Fruit fly (Drosophila melanogaster) whole organism, embryonic: ENCODE measurements around the gene CG43925.

Experiments used
- Adf1 ChIP-seq: fragments of 200-800 bp; sonication (Bioruptor generic); IDR thresholded peaks from 2 replicates; pipeline ENCODE4 v1.3.6; 2022; ENCODE audit warnings: missing biosample characterization, missing genetic modification characterization
- Aef1 ChIP-seq: fragments of 200-800 bp; sonication (Bioruptor generic); IDR thresholded peaks from 3 replicates; pipeline ENCODE4 v1.3.6; 2022; ENCODE audit warnings: missing biosample characterization, missing genetic modification characterization
- Bdp1 ChIP-seq: fragments of 200-800 bp; sonication (Bioruptor generic); optimal IDR thresholded peaks from 3 replicates; lab custom pipeline; 2016; ENCODE audit warnings: missing biosample characterization, missing genetic modification characterization
- CG10543 ChIP-seq: fragments of 200-800 bp; sonication (Bioruptor generic); optimal IDR thresholded peaks from 3 replicates; lab custom pipeline; 2017; ENCODE audit warnings: missing biosample characterization, mild to moderate bottlenecking, missing genetic modification characterization, moderate library complexity
- CG11456 ChIP-seq: fragments of 200-800 bp; sonication (Bioruptor generic); IDR thresholded peaks from 3 replicates; pipeline ENCODE4 v1.3.6; 2022; ENCODE audit warnings: missing biosample characterization, missing genetic modification characterization
- CG11560 ChIP-seq: fragments of 200-800 bp; sonication (Bioruptor generic); IDR thresholded peaks from 3 replicates; pipeline ENCODE4 v1.3.6; 2022; ENCODE audit warnings: missing biosample characterization, missing genetic modification characterization
- CG12391 ChIP-seq: fragments of 200-800 bp; sonication (Bioruptor generic); optimal IDR thresholded peaks from 3 replicates; lab custom pipeline; 2018; ENCODE audit warnings: missing biosample characterization, mild to moderate bottlenecking, missing genetic modification characterization, moderate library complexity
- CG13424 ChIP-seq: fragments of 200-800 bp; sonication (Bioruptor generic); optimal IDR thresholded peaks from 2 replicates; lab custom pipeline; 2019; ENCODE audit warnings: missing biosample characterization, mild to moderate bottlenecking, missing genetic modification characterization, moderate library complexity
- CG15073 ChIP-seq: fragments of 200-800 bp; sonication (Bioruptor generic); optimal IDR thresholded peaks from 2 replicates; lab custom pipeline; 2016; ENCODE audit warnings: missing biosample characterization, missing genetic modification characterization
- CG18619 ChIP-seq: fragments of 200-800 bp; sonication (Bioruptor generic); optimal IDR thresholded peaks from 3 replicates; lab custom pipeline; 2017; ENCODE audit warnings: missing biosample characterization, mild to moderate bottlenecking, missing genetic modification characterization
- CG31388 ChIP-seq: fragments of 200-800 bp; sonication (Bioruptor generic); optimal IDR thresholded peaks from 2 replicates; lab custom pipeline; 2016; ENCODE audit warnings: missing biosample characterization, missing genetic modification characterization
- CG32767 ChIP-seq: fragments of 200-800 bp; sonication (Bioruptor generic); IDR thresholded peaks from 2 replicates; pipeline ENCODE4 v1.3.6; 2022; ENCODE audit warnings: missing biosample characterization, missing genetic modification characterization
- CG32772 ChIP-seq: fragments of 200-800 bp; sonication (Bioruptor generic); IDR thresholded peaks from 2 replicates; pipeline ENCODE4 v1.3.6; 2022; ENCODE audit warnings: missing biosample characterization, missing genetic modification characterization
- CG34376 ChIP-seq: fragments of 200-800 bp; sonication (Bioruptor generic); optimal IDR thresholded peaks from 2 replicates; lab custom pipeline; 2018; ENCODE audit warnings: missing biosample characterization, mild to moderate bottlenecking, missing genetic modification characterization
- CG4360 ChIP-seq: fragments of 200-800 bp; sonication (Bioruptor generic); IDR thresholded peaks from 2 replicates; pipeline ENCODE4 v1.3.6; 2022; ENCODE audit warnings: missing biosample characterization, missing genetic modification characterization
- CG6689 ChIP-seq: fragments of 200-800 bp; sonication (Bioruptor generic); IDR thresholded peaks from 2 replicates; pipeline ENCODE4 v1.3.6; 2022; ENCODE audit warnings: missing biosample characterization, missing genetic modification characterization
- CG8765 ChIP-seq: fragments of 200-800 bp; sonication (Bioruptor generic); IDR thresholded peaks from 2 replicates; pipeline ENCODE4 v1.3.6; 2022; ENCODE audit warnings: missing biosample characterization, missing genetic modification characterization
- CG8924 ChIP-seq: fragments of 200-800 bp; optimal IDR thresholded peaks from 3 replicates; lab custom pipeline; 2019; ENCODE audit warnings: missing biosample characterization, mild to moderate bottlenecking, missing genetic modification characterization, moderate library complexity
- CG9817 ChIP-seq: fragments of 200-800 bp; sonication (Bioruptor generic); optimal IDR thresholded peaks from 2 replicates; lab custom pipeline; 2018; ENCODE audit warnings: missing biosample characterization, mild to moderate bottlenecking, missing genetic modification characterization, moderate library complexity
- Dip3 ChIP-seq: fragments of 200-800 bp; sonication (Bioruptor generic); optimal IDR thresholded peaks from 3 replicates; lab custom pipeline; 2016; ENCODE audit warnings: missing biosample characterization, missing genetic modification characterization
- Doc2 ChIP-seq: fragments of 200-800 bp; sonication (Bioruptor generic); IDR thresholded peaks from 2 replicates; pipeline ENCODE4 v1.3.6; 2022; ENCODE audit warnings: missing biosample characterization, missing genetic modification characterization
- H15 ChIP-seq: fragments of 200-800 bp; sonication (Bioruptor generic); IDR thresholded peaks from 3 replicates; pipeline ENCODE4 v1.3.6; 2022; ENCODE audit warnings: missing biosample characterization, missing genetic modification characterization
- Hmx ChIP-seq: fragments of 200-800 bp; sonication (Bioruptor generic); optimal IDR thresholded peaks from 2 replicates; lab custom pipeline; 2016; ENCODE audit warnings: missing biosample characterization, missing genetic modification characterization
- Hsf ChIP-seq: fragments of 200-800 bp; sonication (Bioruptor generic); optimal IDR thresholded peaks from 3 replicates; lab custom pipeline; 2016; ENCODE audit warnings: missing biosample characterization, missing genetic modification characterization
- Oaz ChIP-seq: fragments of 200-800 bp; sonication (Bioruptor generic); IDR thresholded peaks from 2 replicates; pipeline ENCODE4 v1.3.6; 2022; ENCODE audit warnings: missing biosample characterization, missing genetic modification characterization
- Oli ChIP-seq: fragments of 200-800 bp; sonication (Bioruptor generic); optimal IDR thresholded peaks from 2 replicates; lab custom pipeline; 2018; ENCODE audit warnings: missing biosample characterization, mild to moderate bottlenecking, missing genetic modification characterization, moderate library complexity
- PHDP ChIP-seq: fragments of 200-800 bp; sonication (Bioruptor generic); optimal IDR thresholded peaks from 3 replicates; lab custom pipeline; 2018; ENCODE audit warnings: missing biosample characterization, mild to moderate bottlenecking, missing genetic modification characterization, moderate library complexity
- Ravus ChIP-seq: fragments of 200-800 bp; sonication (Bioruptor generic); IDR thresholded peaks from 2 replicates; pipeline ENCODE4 v1.3.6; 2022; ENCODE audit warnings: missing biosample characterization, missing genetic modification characterization
- Stat92E ChIP-seq, 3 experiments: fragments of >200 bp in 2 of 3; fragments of 200-800 bp in 1 of 3; sonication (Bioruptor generic) in 1 of 3; optimal IDR thresholded peaks; 2 replicates each; lab custom pipeline; 2017 to 2019; ENCODE audit warnings: missing biosample characterization in 3 of 3, missing genetic modification characterization in 3 of 3, mild to moderate bottlenecking in 1 of 3, moderate library complexity in 1 of 3
- Usf ChIP-seq: fragments of 200-800 bp; sonication (Bioruptor generic); optimal IDR thresholded peaks from 2 replicates; lab custom pipeline; 2017; ENCODE audit warnings: missing genotype, missing biosample characterization, missing genetic modification characterization
- dimm ChIP-seq: fragments of 200-800 bp; sonication (Bioruptor generic); IDR thresholded peaks from 2 replicates; pipeline ENCODE4 v1.3.6; 2022; ENCODE audit warnings: missing biosample characterization, missing genetic modification characterization
- ems ChIP-seq: fragments of 200-800 bp; sonication (Bioruptor generic); optimal IDR thresholded peaks from 3 replicates; lab custom pipeline; 2016; ENCODE audit warnings: missing biosample characterization, missing genetic modification characterization
- eyg ChIP-seq: fragments of 200-800 bp; sonication (Bioruptor generic); optimal IDR thresholded peaks from 3 replicates; lab custom pipeline; 2016; ENCODE audit warnings: missing biosample characterization, missing genetic modification characterization
- fd102C ChIP-seq: fragments of 200-800 bp; sonication (Bioruptor generic); optimal IDR thresholded peaks from 2 replicates; lab custom pipeline; 2018; ENCODE audit warnings: missing biosample characterization, mild to moderate bottlenecking, missing genetic modification characterization, moderate library complexity
- gsb ChIP-seq: fragments of 200-800 bp; sonication (Bioruptor generic); IDR thresholded peaks from 2 replicates; pipeline ENCODE4 v1.3.6; 2022; ENCODE audit warnings: missing biosample characterization, missing genetic modification characterization
- h ChIP-seq: fragments of >200 bp; optimal IDR thresholded peaks from 2 replicates; lab custom pipeline; 2017
- her ChIP-seq: fragments of 200-800 bp; sonication (Bioruptor generic); optimal IDR thresholded peaks from 2 replicates; lab custom pipeline; 2016; ENCODE audit warnings: missing biosample characterization, missing genetic modification characterization
- inv ChIP-seq: fragments of 200-800 bp; sonication (Bioruptor generic); IDR thresholded peaks from 2 replicates; pipeline ENCODE4 v1.3.6; 2022; ENCODE audit warnings: missing biosample characterization, missing genetic modification characterization; ENCODE audit not compliant: partially characterized antibody
- maf-S ChIP-seq: fragments of 200-800 bp; sonication (Bioruptor generic); optimal IDR thresholded peaks from 2 replicates; lab custom pipeline; 2016; ENCODE audit warnings: missing biosample characterization, missing genetic modification characterization
- mirr ChIP-seq: fragments of 200-800 bp; sonication (Bioruptor generic); optimal IDR thresholded peaks from 3 replicates; lab custom pipeline; 2018; ENCODE audit warnings: missing biosample characterization, mild to moderate bottlenecking, missing genetic modification characterization
- onecut ChIP-seq: fragments of 200-800 bp; sonication (Bioruptor generic); IDR thresholded peaks from 2 replicates; pipeline ENCODE4 v1.3.6; 2022; ENCODE audit warnings: missing biosample characterization, missing genetic modification characterization
- org-1 ChIP-seq: fragments of 200-800 bp; sonication (Bioruptor generic); optimal IDR thresholded peaks from 2 replicates; lab custom pipeline; 2017; ENCODE audit warnings: missing biosample characterization, missing genetic modification characterization
- pan ChIP-seq, 4 experiments: fragments of >200 bp in 3 of 4; fragments of 200-800 bp in 1 of 4; sonication (Bioruptor generic) in 1 of 4; optimal IDR thresholded peaks in 3 of 4; IDR thresholded peaks in 1 of 4; 2 replicates each; pipeline versions ENCODE4 v1.3.6 to Lab custom; 2017 to 2022; ENCODE audit warnings: missing biosample characterization in 2 of 4, missing genetic modification characterization in 2 of 4, mixed read lengths in 1 of 4
- pb ChIP-seq: fragments of 200-800 bp; sonication (Bioruptor generic); optimal IDR thresholded peaks from 3 replicates; lab custom pipeline; 2016; ENCODE audit warnings: missing biosample characterization, missing genetic modification characterization
- schlank ChIP-seq: fragments of 200-800 bp; sonication (Bioruptor generic); optimal IDR thresholded peaks from 2 replicates; lab custom pipeline; 2018; ENCODE audit warnings: missing biosample characterization, mild to moderate bottlenecking, missing genetic modification characterization
- sd ChIP-seq: fragments of 200-800 bp; sonication (Bioruptor generic); optimal IDR thresholded peaks from 3 replicates; lab custom pipeline; 2018; ENCODE audit warnings: missing biosample characterization, mild to moderate bottlenecking, missing genetic modification characterization, moderate library complexity
- sqz ChIP-seq: fragments of 200-800 bp; sonication (Bioruptor generic); optimal IDR thresholded peaks from 3 replicates; lab custom pipeline; 2018; ENCODE audit warnings: missing biosample characterization, mild to moderate bottlenecking, missing genetic modification characterization
- usp ChIP-seq: fragments of >200 bp; optimal IDR thresholded peaks from 2 replicates; lab custom pipeline; 2017; ENCODE audit warnings: missing biosample characterization, missing genetic modification characterization
- vnd ChIP-seq: fragments of 200-800 bp; sonication (Bioruptor generic); IDR thresholded peaks from 3 replicates; pipeline ENCODE4 v1.3.6; 2022; ENCODE audit warnings: missing biosample characterization, missing genetic modification characterization; ENCODE audit not compliant: partially characterized antibody
- wek ChIP-seq: fragments of 200-800 bp; sonication (Bioruptor generic); optimal IDR thresholded peaks from 3 replicates; lab custom pipeline; 2018; ENCODE audit warnings: missing biosample characterization, mild to moderate bottlenecking, missing genetic modification characterization, moderate library complexity
- z ChIP-seq: fragments of 200-800 bp; sonication (Bioruptor generic); IDR thresholded peaks from 3 replicates; pipeline ENCODE4 v1.3.6; 2022; ENCODE audit warnings: missing biosample characterization, missing genetic modification characterization
- zen ChIP-seq: fragments of 200-800 bp; sonication (Bioruptor generic); optimal IDR thresholded peaks from 3 replicates; lab custom pipeline; 2018; ENCODE audit warnings: missing biosample characterization, mild to moderate bottlenecking, missing genetic modification characterization, moderate library complexity

The CG43925 gene

dm6 chr2L:13156349-13156748 is 19.9 kb upstream of the CG43925 start (continued):
- TF ChIP-seq Dip3 (no peak), CG10543 (GFP tag; lab: Kevin White, UChicago) (no peak), PHDP (tag; lab: Kevin White, UChicago) (peak; percentile 46), H15 (GFP tag; lab: Robert Waterston, UW) (no peak), inv (GFP tag; lab: Robert Waterston, UW) (no peak), Hsf (GFP tag; lab: Kevin White, UChicago) (no peak), org-1 (GFP tag; lab: Kevin White, UChicago) (no peak), Hmx (GFP tag; lab: Kevin White, UChicago) (no peak), CG32767 (GFP tag; lab: Robert Waterston, UW) (no peak), sqz (GFP tag; lab: Kevin White, UChicago) (no peak), sd (tag; lab: Kevin White, UChicago) (no peak), eyg (GFP tag; lab: Kevin White, UChicago) (no peak), maf-S (no peak), Oaz (GFP tag; lab: Robert Waterston, UW) (0 out of 2 replicates have a peak, but pooled peaks have one; percentile 29), CG15073 (no peak), CG12391 (tag; lab: Kevin White, UChicago) (peak; percentile 22), wek (GFP tag; lab: Kevin White, UChicago) (no peak), CG6689 (GFP tag; lab: Robert Waterston, UW) (no peak), fd102C (no peak), CG31388 (GFP tag; lab: Kevin White, UChicago) (no peak), vnd (GFP tag; lab: Robert Waterston, UW) (no peak), schlank (tag; lab: Kevin White, UChicago) (no peak), Doc2 (GFP tag; lab: Robert Waterston, UW) (no peak), CG11560 (tag; lab: Robert Waterston, UW) (no peak), CG13424 (peak; percentile 40), CG4360 (GFP tag; lab: Robert Waterston, UW) (no peak), CG8765 (GFP tag; lab: Robert Waterston, UW) (no peak), usp (GFP tag; lab: Kevin White, UChicago) (no peak), dimm (GFP tag; lab: Robert Waterston, UW) (no peak), Bdp1 (GFP tag; lab: Kevin White, UChicago) (no peak), pb (GFP tag; lab: Kevin White, UChicago) (no peak), CG9817 (tag; lab: Kevin White, UChicago) (no peak), CG18619 (GFP tag; lab: Kevin White, UChicago) (no peak), h (lab: Kevin White, UChicago) (no peak), CG34376 (no peak), mirr (GFP tag; lab: Kevin White, UChicago) (no peak), CG8924 (tag; lab: Kevin White, UChicago) (no peak), CG32772 (0 out of 2 replicates have a peak, but pooled peaks have one; percentile 13), gsb (GFP tag; lab: Robert Waterston, UW) (no peak), Aef1 (GFP tag; lab: Robert Waterston, UW) (no peak), zen (tag; lab: Kevin White, UChicago) (no peak), Oli (peak; percentile 28), her (GFP tag; lab: Kevin White, UChicago) (no peak), pan (optimal IDR thresholded peaks at IDR 0.05; lab: Kevin White, UChicago) (no peak), pan (GFP tag; optimal IDR thresholded peaks at IDR 0.05 in 1 of 2, IDR thresholded peaks at IDR 0.05 in 1 of 2) (peak in 1 of 2 experiments; percentile 43), Adf1 (GFP tag; lab: Robert Waterston, UW) (no peak), Stat92E (GFP tag; optimal IDR thresholded peaks at IDR 0.05; lab: Kevin White, UChicago) (no peak), z (GFP tag; lab: Robert Waterston, UW) (no peak), onecut (GFP tag; lab: Robert Waterston, UW) (no peak), Usf (no peak), ems (GFP tag; lab: Kevin White, UChicago) (no peak), CG11456 (GFP tag; lab: Robert Waterston, UW) (no peak), Ravus (GFP tag; lab: Robert Waterston, UW) (no peak)
